Worm (Caenorhabditis elegans): ENCODE measurements around the gene C06C3.12.

- no peak for TF ChIP-seq ces-1 (GFP tag; optimal IDR thresholded peaks at IDR 0.05)
- TF ChIP-seq elt-3 (tag; optimal IDR thresholded peaks at IDR 0.05), result no peak
- no peak for TF ChIP-seq snpc-4 (tag; optimal IDR thresholded peaks at IDR 0.05)
- TF ChIP-seq pha-4 (tag; optimal IDR thresholded peaks at IDR 0.05), result no peak
- TF ChIP-seq elt-1 (tag; optimal IDR thresholded peaks at IDR 0.05; ENCODE audit: borderline replicate concordance, insufficient read depth), result no peak
- TF ChIP-seq nhr-237 (tag; optimal IDR thresholded peaks at IDR 0.05), result no peak
- no peak for TF ChIP-seq ceh-83 (GFP tag; optimal IDR thresholded peaks at IDR 0.05)
- no peak for TF ChIP-seq unc-62 (GFP tag; optimal IDR thresholded peaks at IDR 0.05)
- TF ChIP-seq lsy-2 (tag; optimal IDR thresholded peaks at IDR 0.05), result no peak
- TF ChIP-seq nhr-12 (tag; optimal IDR thresholded peaks at IDR 0.05), result no peak
- no peak for TF ChIP-seq ztf-11 (tag; optimal IDR thresholded peaks at IDR 0.05)
- no peak for TF ChIP-seq tbx-8 (GFP tag; optimal IDR thresholded peaks at IDR 0.05)
- TF ChIP-seq mls-2 (tag; optimal IDR thresholded peaks at IDR 0.05), result no peak
- no peak for TF ChIP-seq nhr-76 (tag; optimal IDR thresholded peaks at IDR 0.05)
Observed at ce11 chrII:9418843-9419532, 44.1 kb downstream of the C06C3.12 start.

All from whole organism, mixed stage, embryonic.